Fruit fly (Drosophila melanogaster): ENCODE measurements around the gene Ccdc56.

dm6 chr3L:11712839-11713238 lies 4.1 kb downstream of the Ccdc56 start:
- TF ChIP-seq bab1 (GFP tag; optimal IDR thresholded peaks at IDR 0.05) (no peak), kay (GFP tag; ENCODE audit: borderline replicate concordance) (no peak), Mnt (GFP tag; optimal IDR thresholded peaks at IDR 0.05) (no peak), Crg-1 (GFP tag; optimal IDR thresholded peaks at IDR 0.05) (no peak), tj (GFP tag; optimal IDR thresholded peaks at IDR 0.05) (no peak), CG33017 (tag; optimal IDR thresholded peaks at IDR 0.05) (no peak), CG5204 (GFP tag; optimal IDR thresholded peaks at IDR 0.05) (no peak), cic (GFP tag; optimal IDR thresholded peaks at IDR 0.05) (no peak), cnc (optimal IDR thresholded peaks at IDR 0.05) (no peak), CG7045 (GFP tag; optimal IDR thresholded peaks at IDR 0.05) (no peak), CG7101 (tag; optimal IDR thresholded peaks at IDR 0.05) (no peak), ovo (GFP tag; optimal IDR thresholded peaks at IDR 0.05) (no peak), pad (GFP tag; optimal IDR thresholded peaks at IDR 0.05) (no peak)

All from whole organism, adult.